5 worm cellular contexts compared by ENCODE assay signal in the genomic region with DNA sequence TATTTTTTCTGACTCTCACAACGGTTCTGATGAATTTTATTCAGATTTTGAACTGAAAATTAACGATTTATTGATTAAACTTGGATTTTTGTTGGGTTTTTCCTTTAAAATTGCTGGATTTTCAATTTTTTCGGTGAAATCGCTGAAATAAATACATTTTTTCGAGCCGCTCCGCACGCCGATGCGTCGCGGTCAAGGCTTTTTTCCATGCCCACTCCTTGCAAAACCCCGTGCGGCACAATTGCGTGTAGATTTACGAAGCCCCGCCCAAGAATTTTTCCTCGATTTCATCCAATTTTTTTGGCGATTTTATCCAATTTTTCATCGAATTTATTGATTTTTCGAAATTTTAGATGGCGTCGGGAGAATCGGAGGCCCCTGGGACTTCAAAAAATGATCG.
TF ChIP-seq lines count a peak whose summit lies in the region.

Gene gtsf-1 (plus strand): TSS at position 354 of the 400 bp plus-strand sequence.

TF ChIP-seq in whole organism, L1 larva, 84 proteins besides CTCF, POLR2A, EP300 and RAD21 (continues in another document):
- no peak for TF ChIP-seq ceh-90 (tag; optimal IDR thresholded peaks at IDR 0.05; lab: Kevin White, UChicago)
- peak; percentile 76 for TF ChIP-seq C16A3.4 (tag; optimal IDR thresholded peaks at IDR 0.05; lab: Kevin White, UChicago)
- no peak for TF ChIP-seq efl-3 (GFP tag; optimal IDR thresholded peaks at IDR 0.05; lab: Kevin White, UChicago)
- TF ChIP-seq snu-23 (GFP tag; optimal IDR thresholded peaks at IDR 0.05; lab: Kevin White, UChicago): peak; percentile 86
- no peak for TF ChIP-seq ets-5 (GFP tag; IDR thresholded peaks at IDR 0.05; lab: Robert Waterston, UW)
- TF ChIP-seq nhr-71 (tag; optimal IDR thresholded peaks at IDR 0.05; lab: Kevin White, UChicago): peak; percentile 85
- TF ChIP-seq nhr-76 (tag; optimal IDR thresholded peaks at IDR 0.05; lab: Kevin White, UChicago): peak; percentile 54
- TF ChIP-seq nhr-19 (GFP tag; conservative IDR thresholded peaks at IDR 0.05; lab: Robert Waterston, UW): peak; percentile 70
- TF ChIP-seq ces-1 (GFP tag; optimal IDR thresholded peaks at IDR 0.05; lab: Kevin White, UChicago): no peak
- TF ChIP-seq lir-3 (tag; optimal IDR thresholded peaks at IDR 0.05; lab: Kevin White, UChicago; ENCODE audit: poor library complexity): no peak
- peak; percentile 77 for TF ChIP-seq nhr-90 (tag; optimal IDR thresholded peaks at IDR 0.05; lab: Kevin White, UChicago; ENCODE audit: poor library complexity)
- TF ChIP-seq fkh-10 (GFP tag; optimal IDR thresholded peaks at IDR 0.05; lab: Kevin White, UChicago): peak; percentile 38
- no peak for TF ChIP-seq egl-13 (tag; optimal IDR thresholded peaks at IDR 0.05; lab: Kevin White, UChicago)
- no peak for TF ChIP-seq unc-62 (GFP tag; optimal IDR thresholded peaks at IDR 0.05; lab: Kevin White, UChicago)
- peak; percentile 77 to 87 for TF ChIP-seq lsy-2 (tag; optimal IDR thresholded peaks at IDR 0.05; lab: Kevin White, UChicago)
- no peak for TF ChIP-seq tlp-1 (tag; optimal IDR thresholded peaks at IDR 0.05; lab: Kevin White, UChicago)
- TF ChIP-seq tbx-2 (tag; optimal IDR thresholded peaks at IDR 0.05; lab: Kevin White, UChicago): peak; percentile 81

TF ChIP-seq in whole organism, L3 larva, 47 proteins besides CTCF, POLR2A, EP300 and RAD21 (continues in another document):
- no peak for TF ChIP-seq fkh-2 (tag; optimal IDR thresholded peaks at IDR 0.05; lab: Kevin White, UChicago)
- TF ChIP-seq nhr-77 (tag; optimal IDR thresholded peaks at IDR 0.05; lab: Kevin White, UChicago): no peak
- peak; percentile 60 for TF ChIP-seq nhr-25 (tag; optimal IDR thresholded peaks at IDR 0.05; lab: Kevin White, UChicago)
- TF ChIP-seq egl-5 (tag; optimal IDR thresholded peaks at IDR 0.05; lab: Kevin White, UChicago): peak; percentile 65
- peak; percentile 41 for TF ChIP-seq zag-1 (tag; optimal IDR thresholded peaks at IDR 0.05; lab: Kevin White, UChicago)
- no peak for TF ChIP-seq nhr-67 (tag; optimal IDR thresholded peaks at IDR 0.05; lab: Kevin White, UChicago)
- TF ChIP-seq ceh-82 (tag; optimal IDR thresholded peaks at IDR 0.05; lab: Kevin White, UChicago): peak; percentile 38
- TF ChIP-seq ztf-11 (tag; optimal IDR thresholded peaks at IDR 0.05; lab: Kevin White, UChicago): no peak
- peak; percentile 88 for TF ChIP-seq hmg-11 (tag; optimal IDR thresholded peaks at IDR 0.05; lab: Kevin White, UChicago)
- TF ChIP-seq sea-2 (GFP tag; optimal IDR thresholded peaks at IDR 0.05; lab: Kevin White, UChicago): no peak
- peak; percentile 42 for TF ChIP-seq tbx-2 (tag; optimal IDR thresholded peaks at IDR 0.05; lab: Kevin White, UChicago)
- TF ChIP-seq nfya-1 (tag; optimal IDR thresholded peaks at IDR 0.05; lab: Kevin White, UChicago; ENCODE audit: insufficient read depth): peak; percentile 83
- peak; percentile 99 for TF ChIP-seq R02D3.7 (tag; optimal IDR thresholded peaks at IDR 0.05; lab: Kevin White, UChicago)
- no peak for TF ChIP-seq mml-1 (tag; optimal IDR thresholded peaks at IDR 0.05; lab: Kevin White, UChicago)
- TF ChIP-seq nhr-237 (tag; optimal IDR thresholded peaks at IDR 0.05; lab: Kevin White, UChicago): no peak
- TF ChIP-seq egl-27 (tag; optimal IDR thresholded peaks at IDR 0.05; lab: Kevin White, UChicago): no peak
- TF ChIP-seq nhr-76 (tag; optimal IDR thresholded peaks at IDR 0.05; lab: Kevin White, UChicago): no peak
- peak; percentile 51 for TF ChIP-seq elt-2 (tag; optimal IDR thresholded peaks at IDR 0.05; lab: Kevin White, UChicago)

TF ChIP-seq in whole organism, early embryonic, 17 proteins besides CTCF, POLR2A, EP300 and RAD21:
- no peak for TF ChIP-seq aly-1 (tag; optimal IDR thresholded peaks at IDR 0.05; lab: Kevin White, UChicago)
- 0 out of 2 replicates have a peak, but pooled peaks have one; percentile 32 for TF ChIP-seq tbx-37 (GFP tag; conservative IDR thresholded peaks at IDR 0.05; lab: Robert Waterston, UW)
- peak; percentile 29 for TF ChIP-seq ceh-13 (GFP tag; optimal IDR thresholded peaks at IDR 0.05; lab: Kevin White, UChicago)
- no peak for TF ChIP-seq ama-1 (optimal IDR thresholded peaks at IDR 0.05; lab: Kevin White, UChicago)
- TF ChIP-seq hmg-4 (GFP tag; optimal IDR thresholded peaks at IDR 0.05; lab: Kevin White, UChicago): peak; percentile 39
- TF ChIP-seq flt-1 (GFP tag; IDR thresholded peaks at IDR 0.05; lab: Robert Waterston, UW): peak; percentile 67
- no peak for TF ChIP-seq tra-4 (tag; optimal IDR thresholded peaks at IDR 0.05; lab: Kevin White, UChicago)
- TF ChIP-seq ceh-36 (tag; optimal IDR thresholded peaks at IDR 0.05; lab: Kevin White, UChicago): peak; percentile 56
- no peak for TF ChIP-seq scrt-1 (GFP tag; IDR thresholded peaks at IDR 0.05; lab: Robert Waterston, UW)
- peak; percentile 42 for TF ChIP-seq hnd-1 (tag; optimal IDR thresholded peaks at IDR 0.05; lab: Kevin White, UChicago)
- peak; percentile 61; the same call in 1 of the 2 replicates for TF ChIP-seq sea-1 (GFP tag; conservative IDR thresholded peaks at IDR 0.05; lab: Robert Waterston, UW)
- TF ChIP-seq tbx-11 (GFP tag; IDR thresholded peaks at IDR 0.05; lab: Robert Waterston, UW): 0 out of 2 replicates have a peak, but pooled peaks have one; percentile 65
- no peak for TF ChIP-seq ets-7 (tag; optimal IDR thresholded peaks at IDR 0.05; lab: Kevin White, UChicago)
- TF ChIP-seq B0310.2 (tag; optimal IDR thresholded peaks at IDR 0.05; lab: Kevin White, UChicago): no peak
- TF ChIP-seq pes-1 (GFP tag; IDR thresholded peaks at IDR 0.05; lab: Robert Waterston, UW): peak; percentile 67
- TF ChIP-seq F13C5.2 (tag; optimal IDR thresholded peaks at IDR 0.05; lab: Kevin White, UChicago): peak; percentile 91
- TF ChIP-seq hmbx-1 (tag; optimal IDR thresholded peaks at IDR 0.05; lab: Kevin White, UChicago): no peak

TF ChIP-seq in whole organism, midembryonic, 9 proteins besides CTCF, POLR2A, EP300 and RAD21:
- peak; percentile 55 for TF ChIP-seq cog-1 (tag; optimal IDR thresholded peaks at IDR 0.05; lab: Kevin White, UChicago)
- peak; percentile 79 for TF ChIP-seq ztf-23 (GFP tag; IDR thresholded peaks at IDR 0.05; lab: Robert Waterston, UW)
- peak; percentile 62 for TF ChIP-seq med-1 (GFP tag; optimal IDR thresholded peaks at IDR 0.05; lab: Kevin White, UChicago; ENCODE audit: insufficient read depth)
- peak; percentile 78 for TF ChIP-seq tab-1 (GFP tag; IDR thresholded peaks at IDR 0.05; lab: Robert Waterston, UW)
- peak; percentile 68 for TF ChIP-seq T22C8.4 (GFP tag; IDR thresholded peaks at IDR 0.05; lab: Robert Waterston, UW)
- TF ChIP-seq klf-2 (GFP tag; conservative IDR thresholded peaks at IDR 0.05; lab: Robert Waterston, UW): peak; percentile 65; the same call in 1 of the 2 replicates
- TF ChIP-seq ref-1 (GFP tag; conservative IDR thresholded peaks at IDR 0.05; lab: Robert Waterston, UW): no peak
- peak; percentile 70 for TF ChIP-seq ztf-29 (GFP tag; IDR thresholded peaks at IDR 0.05; lab: Robert Waterston, UW)
- peak; percentile 77 for TF ChIP-seq flt-1 (GFP tag; IDR thresholded peaks at IDR 0.05; lab: Robert Waterston, UW)

TF ChIP-seq in whole organism, young adult, 124 proteins besides CTCF, POLR2A, EP300 and RAD21 (continues in another document):
- 0 out of 2 replicates have a peak, but pooled peaks have one; percentile 43 for TF ChIP-seq aptf-2 (GFP tag; conservative IDR thresholded peaks at IDR 0.05; lab: Robert Waterston, UW)
- TF ChIP-seq let-526 (GFP tag; IDR thresholded peaks at IDR 0.05; lab: Robert Waterston, UW): 0 out of 2 replicates have a peak, but pooled peaks have one; percentile 44
- TF ChIP-seq pbrm-1 (GFP tag; IDR thresholded peaks at IDR 0.05; lab: Robert Waterston, UW): peak; percentile 87; the same call in 1 of the 2 replicates
- peak; percentile 84 for TF ChIP-seq dox-1 (GFP tag; IDR thresholded peaks at IDR 0.05; lab: Robert Waterston, UW)
- TF ChIP-seq cebp-1 (GFP tag; IDR thresholded peaks at IDR 0.05; lab: Robert Waterston, UW): no peak
- TF ChIP-seq cebp-1 (tag; optimal IDR thresholded peaks at IDR 0.05; lab: Kevin White, UChicago): peak; percentile 83
- TF ChIP-seq hsf-1 (GFP tag; IDR thresholded peaks at IDR 0.05; lab: Robert Waterston, UW): 0 out of 2 replicates have a peak, but pooled peaks have one; percentile 35
- TF ChIP-seq rec-8 (tag; optimal IDR thresholded peaks at IDR 0.05; lab: Kevin White, UChicago): peak in 1 of 2 experiments; percentile 9
- peak; percentile 41 for TF ChIP-seq snpc-3.4 (tag; optimal IDR thresholded peaks at IDR 0.05; lab: Kevin White, UChicago)
- TF ChIP-seq madf-6 (GFP tag; IDR thresholded peaks at IDR 0.05; lab: Robert Waterston, UW): peak; percentile 60
- peak; percentile 70 for TF ChIP-seq repo-1 (tag; optimal IDR thresholded peaks at IDR 0.05; lab: Kevin White, UChicago)
- TF ChIP-seq lsy-27 (tag; optimal IDR thresholded peaks at IDR 0.05; lab: Kevin White, UChicago; ENCODE audit: borderline replicate concordance, insufficient read depth): no peak
- no peak for TF ChIP-seq ccch-3 (GFP tag; optimal IDR thresholded peaks at IDR 0.05; lab: Kevin White, UChicago)
- TF ChIP-seq F23B12.7 (tag; optimal IDR thresholded peaks at IDR 0.05; lab: Kevin White, UChicago; ENCODE audit: insufficient read depth): peak; percentile 52
- peak; percentile 67 for TF ChIP-seq hmg-1.2 (GFP tag; IDR thresholded peaks at IDR 0.05; lab: Robert Waterston, UW)
- peak; percentile 98 for TF ChIP-seq madf-3 (GFP tag; IDR thresholded peaks at IDR 0.05; lab: Robert Waterston, UW)
- no peak for TF ChIP-seq snpc-1.1 (tag; optimal IDR thresholded peaks at IDR 0.05; lab: Kevin White, UChicago; ENCODE audit: insufficient read depth)
- peak; percentile 28 for TF ChIP-seq dpl-1 (GFP tag; optimal IDR thresholded peaks at IDR 0.05; lab: Kevin White, UChicago)
- peak; percentile 51 for TF ChIP-seq tlf-1 (GFP tag; optimal IDR thresholded peaks at IDR 0.05; lab: Kevin White, UChicago)
- TF ChIP-seq hmg-20 (GFP tag; IDR thresholded peaks at IDR 0.05; lab: Robert Waterston, UW): 0 out of 2 replicates have a peak, but pooled peaks have one; percentile 27
- peak; percentile 21 for TF ChIP-seq lsl-1 (GFP tag; optimal IDR thresholded peaks at IDR 0.05; lab: Kevin White, UChicago)
- peak; percentile 76 for TF ChIP-seq athp-1 (tag; optimal IDR thresholded peaks at IDR 0.05; lab: Kevin White, UChicago)
- peak; percentile 66 for TF ChIP-seq him-1 (tag; optimal IDR thresholded peaks at IDR 0.05; lab: Kevin White, UChicago)
- peak; percentile 53 for TF ChIP-seq F57C9.4 (tag; optimal IDR thresholded peaks at IDR 0.05; lab: Kevin White, UChicago)
- TF ChIP-seq zim-3 (tag; optimal IDR thresholded peaks at IDR 0.05; lab: Kevin White, UChicago): no peak
- TF ChIP-seq Y67H2A.10 (GFP tag; conservative IDR thresholded peaks at IDR 0.05; lab: Robert Waterston, UW): 0 out of 2 replicates have a peak, but pooled peaks have one; percentile 13
- peak in 1 of 3 experiments; percentile 47 for TF ChIP-seq lin-35 (GFP tag; optimal IDR thresholded peaks at IDR 0.05; lab: Kevin White, UChicago)
- TF ChIP-seq ztf-3 (GFP tag; optimal IDR thresholded peaks at IDR 0.05; lab: Kevin White, UChicago): no peak
- TF ChIP-seq rpc-1 (optimal IDR thresholded peaks at IDR 0.05; lab: Kevin White, UChicago): peak; percentile 32
- no peak for TF ChIP-seq rpc-1 (tag; optimal IDR thresholded peaks at IDR 0.05; lab: Kevin White, UChicago)

Comparison
In these comparisons a context has a peak if more than half of its experiments do, and no peak if none do; other contexts are left out.
1. Of the 8 proteins assayed by ChIP-seq in both whole organism, young adult and whole organism, L1 larva: peak only in whole organism, young adult: snpc-4; only in whole organism, L1 larva: unc-130; in both: dpl-1, efl-1 and nhr-90; in neither: 1; mixed calls (peak in some experiments, not most) for 2.